Worm (Caenorhabditis elegans) whole organism, L1 larva: ENCODE measurements around the gene fbn-1.

Source experiments
- C16A3.4 ChIP-seq: fragments of 150-350 bp; optimal IDR thresholded peaks from 2 replicates; lab custom pipeline; 2014; ENCODE audit warnings: missing biosample characterization, missing genetic modification characterization
- F16B12.6 ChIP-seq: fragments of 150-350 bp; optimal IDR thresholded peaks from 2 replicates; lab custom pipeline; 2014; ENCODE audit warnings: missing biosample characterization, missing genetic modification characterization
- aha-1 ChIP-seq: fragments of 150-350 bp; optimal IDR thresholded peaks from 2 replicates; lab custom pipeline; 2014; ENCODE audit warnings: missing biosample characterization, missing genetic modification characterization
- alr-1 ChIP-seq: fragments of 200-800 bp; sonication (Bioruptor generic); optimal IDR thresholded peaks from 2 replicates; lab custom pipeline; 2018; ENCODE audit warnings: borderline replicate concordance, mild to moderate bottlenecking, missing genetic modification characterization, missing compliant biosample characterization
- aly-2 ChIP-seq: fragments of 150-350 bp; optimal IDR thresholded peaks from 2 replicates; lab custom pipeline; 2014; ENCODE audit warnings: missing biosample characterization, missing genetic modification characterization
- blmp-1 ChIP-seq: fragments of 150-350 bp; optimal IDR thresholded peaks from 2 replicates; lab custom pipeline; 2014; ENCODE audit warnings: missing biosample characterization, missing genetic modification characterization
- ceh-63 ChIP-seq: fragments of 200-800 bp; sonication (Bioruptor generic); optimal IDR thresholded peaks from 2 replicates; lab custom pipeline; 2018; ENCODE audit warnings: mild to moderate bottlenecking, missing genetic modification characterization, missing compliant biosample characterization
- ceh-82 ChIP-seq, 3 experiments: fragments of 150-350 bp in 1 of 3; sonication (generic microtip) in 2 of 3; optimal IDR thresholded peaks; 2 replicates each; lab custom pipeline; 2014 to 2017; ENCODE audit warnings: missing biosample characterization in 3 of 3, missing genetic modification characterization in 3 of 3
- ceh-88 ChIP-seq: fragments of 200-800 bp; sonication (Bioruptor generic); IDR thresholded peaks from 2 replicates; pipeline ENCODE4 v1.3.6; 2022; ENCODE audit warnings: missing genetic modification characterization, missing compliant biosample characterization
- ceh-90 ChIP-seq: sonication (generic microtip); optimal IDR thresholded peaks from 2 replicates; lab custom pipeline; 2016; ENCODE audit warnings: missing genetic modification characterization, missing compliant biosample characterization
- dpl-1 ChIP-seq, 3 experiments: fragments of 150-350 bp in 2 of 3; sonication (generic microtip) in 1 of 3; optimal IDR thresholded peaks; 2 replicates each; lab custom pipeline; 2014 to 2017; ENCODE audit warnings: missing biosample characterization in 3 of 3, missing genetic modification characterization in 3 of 3, missing genetic modification reagents in 3 of 3
- dsc-1 ChIP-seq: sonication (generic microtip); optimal IDR thresholded peaks from 2 replicates; lab custom pipeline; 2016; ENCODE audit warnings: mild to moderate bottlenecking, missing genetic modification characterization, missing compliant biosample characterization
- efl-1 ChIP-seq, 4 experiments: fragments of 150-350 bp; optimal IDR thresholded peaks in 3 of 4; peaks in 1 of 4; 1 replicate in 1 of 4; 2 replicates in 3 of 4; lab custom pipeline; 2014; ENCODE audit warnings: missing biosample characterization in 2 of 4, missing genetic modification characterization in 2 of 4, missing genetic modification reagents in 2 of 4
- efl-3 ChIP-seq: fragments of 200-800 bp; sonication (Bioruptor generic); optimal IDR thresholded peaks from 2 replicates; lab custom pipeline; 2018; ENCODE audit warnings: mild to moderate bottlenecking, missing genetic modification characterization, missing compliant biosample characterization
- elt-3 ChIP-seq, 6 experiments: fragments of 150-350 bp in 1 of 6; sonication (generic microtip); optimal IDR thresholded peaks; 2 replicates each; lab custom pipeline; 2017 to 2018; ENCODE audit warnings: missing biosample characterization in 6 of 6, missing genetic modification characterization in 6 of 6, inconsistent platforms in 1 of 6
- ets-5 ChIP-seq: fragments of 200-800 bp; sonication (Bioruptor generic); IDR thresholded peaks from 2 replicates; pipeline ENCODE4 v1.3.6; 2022; ENCODE audit warnings: missing genetic modification characterization, missing compliant biosample characterization
- hlh-17 ChIP-seq: fragments of 200-800 bp; sonication (Bioruptor generic); optimal IDR thresholded peaks from 2 replicates; lab custom pipeline; 2018; ENCODE audit warnings: missing genetic modification characterization, mild to moderate bottlenecking, missing compliant biosample characterization, moderate library complexity, borderline replicate concordance
- hpl-2 ChIP-seq: fragments of 150-350 bp; optimal IDR thresholded peaks from 2 replicates; lab custom pipeline; 2014; ENCODE audit warnings: missing biosample characterization, missing genetic modification reagents, missing genetic modification characterization
- irx-1 ChIP-seq: sonication (generic microtip); optimal IDR thresholded peaks from 2 replicates; lab custom pipeline; 2016; ENCODE audit warnings: missing genetic modification characterization, missing compliant biosample characterization
- jun-1 ChIP-seq: fragments of 150-350 bp; optimal IDR thresholded peaks from 2 replicates; lab custom pipeline; 2014; ENCODE audit warnings: missing biosample characterization, missing genetic modification reagents, missing genetic modification characterization
- lin-15B ChIP-seq: fragments of 150-350 bp; sonication (generic microtip); optimal IDR thresholded peaks from 3 replicates; lab custom pipeline; 2014; ENCODE audit warnings: missing biosample characterization, missing genetic modification characterization
- lin-35 ChIP-seq, 2 experiments: fragments of 150-350 bp; optimal IDR thresholded peaks; 2 replicates each; lab custom pipeline; 2014; ENCODE audit warnings: missing biosample characterization in 2 of 2, missing genetic modification characterization in 2 of 2, missing genetic modification reagents in 2 of 2
- lir-3 ChIP-seq: sonication (generic microtip); optimal IDR thresholded peaks from 2 replicates; lab custom pipeline; 2016; ENCODE audit warnings: mild to moderate bottlenecking, missing genetic modification characterization, moderate library complexity, missing compliant biosample characterization; ENCODE audit not compliant: poor library complexity
- lsy-2 ChIP-seq, 2 experiments: fragments of 150-350 bp; optimal IDR thresholded peaks; 2 replicates each; lab custom pipeline; 2014; ENCODE audit warnings: missing biosample characterization in 2 of 2, missing genetic modification characterization in 2 of 2
- nhr-12 ChIP-seq: sonication (generic microtip); optimal IDR thresholded peaks from 2 replicates; lab custom pipeline; 2017; ENCODE audit warnings: missing biosample characterization, missing genetic modification characterization
- nhr-19 ChIP-seq: fragments of 200-800 bp; sonication (Bioruptor generic); conservative IDR thresholded peaks from 2 replicates; pipeline ENCODE4 v1.3.6; 2022; ENCODE audit warnings: missing genetic modification characterization, missing compliant biosample characterization
- nhr-20 ChIP-seq: sonication (generic microtip); optimal IDR thresholded peaks from 2 replicates; lab custom pipeline; 2016; ENCODE audit warnings: mild to moderate bottlenecking, missing genetic modification characterization, missing compliant biosample characterization
- nhr-237 ChIP-seq: fragments of 150-350 bp; optimal IDR thresholded peaks from 2 replicates; lab custom pipeline; 2014; ENCODE audit warnings: missing biosample characterization, missing genetic modification characterization
- nhr-28 ChIP-seq: fragments of 150-350 bp; optimal IDR thresholded peaks from 2 replicates; lab custom pipeline; 2014; ENCODE audit warnings: missing biosample characterization, missing genetic modification characterization
- nhr-47 ChIP-seq: sonication (generic microtip); optimal IDR thresholded peaks from 2 replicates; lab custom pipeline; 2016; ENCODE audit warnings: mild to moderate bottlenecking, missing genetic modification characterization, moderate library complexity, missing compliant biosample characterization
- nhr-71 ChIP-seq: sonication (generic microtip); optimal IDR thresholded peaks from 2 replicates; lab custom pipeline; 2016; ENCODE audit warnings: mild to moderate bottlenecking, missing genetic modification characterization, moderate library complexity, missing compliant biosample characterization
- nhr-76 ChIP-seq: sonication (generic microtip); optimal IDR thresholded peaks from 2 replicates; lab custom pipeline; 2017; ENCODE audit warnings: missing biosample characterization, missing genetic modification characterization
- nhr-84 ChIP-seq: sonication (generic microtip); optimal IDR thresholded peaks from 2 replicates; lab custom pipeline; 2017; ENCODE audit warnings: missing biosample characterization, missing genetic modification characterization
- nhr-85 ChIP-seq: sonication (generic microtip); peaks from one replicate; lab custom pipeline; 2016; ENCODE audit warnings: missing genetic modification characterization, inconsistent platforms, missing compliant biosample characterization
- nhr-90 ChIP-seq: sonication (generic microtip); optimal IDR thresholded peaks from 2 replicates; lab custom pipeline; 2016; ENCODE audit warnings: mild to moderate bottlenecking, missing genetic modification characterization, missing compliant biosample characterization; ENCODE audit not compliant: poor library complexity
- pag-3 ChIP-seq: sonication (generic microtip); optimal IDR thresholded peaks from 2 replicates; lab custom pipeline; 2017; ENCODE audit warnings: missing genetic modification characterization, mild to moderate bottlenecking, missing compliant biosample characterization, antibody characterized with exemption, borderline replicate concordance; ENCODE audit not compliant: insufficient read depth
- rnt-1 ChIP-seq: sonication (generic microtip); optimal IDR thresholded peaks from 2 replicates; lab custom pipeline; 2016; ENCODE audit warnings: mild to moderate bottlenecking, missing genetic modification characterization, moderate library complexity, missing compliant biosample characterization
- snpc-4 ChIP-seq: fragments of 150-350 bp; optimal IDR thresholded peaks from 2 replicates; lab custom pipeline; 2014; ENCODE audit warnings: missing biosample characterization, missing genetic modification characterization
- snu-23 ChIP-seq: sonication (generic microtip); optimal IDR thresholded peaks from 2 replicates; lab custom pipeline; 2016; ENCODE audit warnings: missing genetic modification characterization, missing compliant biosample characterization
- sox-4 ChIP-seq: sonication (generic microtip); optimal IDR thresholded peaks from 2 replicates; lab custom pipeline; 2016; ENCODE audit warnings: missing genetic modification characterization, missing compliant biosample characterization
- sptf-1 ChIP-seq: fragments of 150-350 bp; optimal IDR thresholded peaks from 2 replicates; lab custom pipeline; 2014; ENCODE audit warnings: missing biosample characterization, missing genetic modification characterization
- sup-37 ChIP-seq: fragments of 200-800 bp; sonication (Bioruptor generic); optimal IDR thresholded peaks from 2 replicates; lab custom pipeline; 2018; ENCODE audit warnings: mild to moderate bottlenecking, missing genetic modification characterization, missing compliant biosample characterization
- swsn-7 ChIP-seq: sonication (generic microtip); optimal IDR thresholded peaks from 2 replicates; lab custom pipeline; 2016; ENCODE audit warnings: missing genetic modification characterization, missing compliant biosample characterization
- tbx-2 ChIP-seq: sonication (generic microtip); optimal IDR thresholded peaks from 2 replicates; lab custom pipeline; 2016; ENCODE audit warnings: missing genetic modification characterization, missing compliant biosample characterization
- unc-130 ChIP-seq: fragments of 150-350 bp; optimal IDR thresholded peaks from 2 replicates; lab custom pipeline; 2017; ENCODE audit warnings: missing biosample characterization, missing genetic modification characterization, inconsistent platforms
- unc-30 ChIP-seq: sonication (generic microtip); optimal IDR thresholded peaks from 2 replicates; lab custom pipeline; 2017; ENCODE audit warnings: missing biosample characterization, missing genetic modification characterization
- unc-62 ChIP-seq: fragments of 150-350 bp; optimal IDR thresholded peaks from 2 replicates; lab custom pipeline; 2014; ENCODE audit warnings: missing biosample characterization, missing genetic modification reagents, missing genetic modification characterization
- vab-15 ChIP-seq: sonication (generic microtip); optimal IDR thresholded peaks from 2 replicates; lab custom pipeline; 2017; ENCODE audit warnings: missing genotype, mild to moderate bottlenecking, missing genetic modification characterization, missing compliant biosample characterization
- xbp-1 ChIP-seq: sonication (generic microtip); optimal IDR thresholded peaks from 2 replicates; lab custom pipeline; 2016; ENCODE audit warnings: missing genetic modification characterization, missing compliant biosample characterization

fbn-1 gene

DNA sequence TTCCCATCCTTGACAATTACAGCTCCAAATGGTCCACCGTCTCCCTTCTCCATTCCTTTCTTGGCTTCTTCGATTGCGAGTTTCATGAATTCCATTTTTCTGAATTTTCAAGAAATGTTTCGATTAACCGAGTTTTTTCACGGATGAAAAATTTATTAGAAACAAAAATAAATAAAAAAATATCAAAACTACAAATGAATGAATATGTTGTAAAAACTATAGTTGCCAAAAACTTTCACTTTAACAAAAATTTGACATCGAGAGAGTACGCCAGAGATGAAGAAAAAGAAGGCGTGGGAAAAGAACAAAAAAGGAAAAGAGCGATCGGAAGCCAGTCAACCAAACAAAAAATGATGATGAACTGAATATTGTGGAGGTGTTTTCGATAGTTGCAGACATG, 42.3 kb upstream of the fbn-1 start, which contains the start of gene R13A5.10:
TSS of gene R13A5.10 (minus strand) at position 101 of the 400 bp plus-strand sequence.
- TF ChIP-seq nhr-84 (tag; lab: Kevin White, UChicago) (no peak), ceh-63 (GFP tag; lab: Kevin White, UChicago) (no peak), nhr-28 (tag; lab: Kevin White, UChicago) (no peak), ceh-88 (GFP tag; lab: Robert Waterston, UW) (no peak), blmp-1 (peak; percentile 90)

DNA sequence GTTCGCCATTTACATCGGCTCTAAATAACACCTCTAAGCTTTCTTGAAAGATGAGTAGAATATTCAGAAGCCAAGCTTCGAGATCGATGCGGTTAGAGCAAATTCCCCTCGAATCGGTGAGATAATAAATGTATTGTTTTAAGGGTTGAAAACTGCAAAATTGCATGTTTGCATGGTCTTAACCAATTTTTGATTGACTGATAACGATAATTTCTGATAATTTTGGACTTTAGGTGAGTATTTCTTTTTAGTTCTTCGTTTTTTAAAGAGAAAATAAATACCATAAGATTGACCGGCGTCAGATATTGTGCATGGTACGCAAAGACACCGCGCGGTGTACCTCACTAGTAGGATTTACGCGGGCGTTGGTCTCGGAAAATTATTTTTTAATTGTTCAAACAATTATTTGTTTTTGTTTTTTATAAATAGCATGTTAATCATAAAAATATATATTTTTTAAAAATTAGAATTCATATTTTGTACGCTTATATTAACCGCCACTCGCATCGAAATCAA, 41.0 kb upstream of the fbn-1 start, which contains the start of gene cup-5:
TSS of gene cup-5 (plus strand) at position 51 of the 516 bp plus-strand sequence.
- peak; percentile 28 for TF ChIP-seq unc-130 (tag; lab: Kevin White, UChicago)
- no peak for TF ChIP-seq vab-15 (tag; lab: Kevin White, UChicago)
- TF ChIP-seq nhr-28 (tag; lab: Kevin White, UChicago), result no peak
- TF ChIP-seq nhr-76 (tag; lab: Kevin White, UChicago), result no peak
- TF ChIP-seq nhr-20, result peak; percentile 26
- no peak for TF ChIP-seq sox-4 (tag; lab: Kevin White, UChicago)
- TF ChIP-seq nhr-90 (tag; lab: Kevin White, UChicago), result peak; percentile 20
- TF ChIP-seq lin-15B (tag; lab: Kevin White, UChicago), result no peak
- no peak for TF ChIP-seq lir-3 (tag; lab: Kevin White, UChicago)
- TF ChIP-seq unc-30 (tag; lab: Kevin White, UChicago), result no peak
- peak; percentile 16 for TF ChIP-seq aly-2
- no peak for TF ChIP-seq jun-1 (tag; lab: Kevin White, UChicago)
- TF ChIP-seq tbx-2 (tag; lab: Kevin White, UChicago), result peak; percentile 14
- TF ChIP-seq pag-3, result no peak
- TF ChIP-seq nhr-19 (GFP tag; lab: Robert Waterston, UW), result peak; percentile 32; the same call in 1 of the 2 replicates
- peak; percentile 32 for TF ChIP-seq C16A3.4 (tag; lab: Kevin White, UChicago)
- peak; percentile 15 to 66 for TF ChIP-seq lin-35 (GFP tag; optimal IDR thresholded peaks at IDR 0.05; lab: Kevin White, UChicago)
- no peak for TF ChIP-seq nhr-237 (tag; lab: Kevin White, UChicago)
- no peak for TF ChIP-seq nhr-84 (tag; lab: Kevin White, UChicago)
- no peak for TF ChIP-seq alr-1
- no peak for TF ChIP-seq sptf-1 (tag; lab: Kevin White, UChicago)
- peak; percentile 22 to 69 (median 57) for TF ChIP-seq dpl-1 (GFP tag; optimal IDR thresholded peaks at IDR 0.05; lab: Kevin White, UChicago)
- no peak for TF ChIP-seq ets-5 (GFP tag; lab: Robert Waterston, UW)
- no peak for TF ChIP-seq ceh-90 (tag; lab: Kevin White, UChicago)
- TF ChIP-seq xbp-1 (tag; lab: Kevin White, UChicago), result peak; percentile 30
- TF ChIP-seq elt-3 (tag; optimal IDR thresholded peaks at IDR 0.05; lab: Kevin White, UChicago), result peak in 1 of 6 experiments; percentile 23
- TF ChIP-seq F16B12.6 (tag; lab: Kevin White, UChicago), result peak; percentile 90
- TF ChIP-seq irx-1 (tag; lab: Kevin White, UChicago), result no peak
- TF ChIP-seq efl-3 (GFP tag; lab: Kevin White, UChicago), result no peak
- no peak for TF ChIP-seq dsc-1
- peak; percentile 44 for TF ChIP-seq snu-23 (GFP tag; lab: Kevin White, UChicago)
- TF ChIP-seq nhr-71 (tag; lab: Kevin White, UChicago), result peak; percentile 49
- no peak for TF ChIP-seq hlh-17 (GFP tag; lab: Kevin White, UChicago)
- peak; percentile 41 for TF ChIP-seq swsn-7 (tag; lab: Kevin White, UChicago)
- TF ChIP-seq nhr-47 (tag; lab: Kevin White, UChicago), result peak; percentile 34
- no peak for TF ChIP-seq unc-62
- TF ChIP-seq efl-1 (optimal IDR thresholded peaks at IDR 0.05; lab: Kevin White, UChicago), result peak; percentile 54 to 60
- TF ChIP-seq efl-1 (GFP tag; optimal IDR thresholded peaks at IDR 0.05 in 1 of 2; lab: Kevin White, UChicago), result peak; percentile 60 to 74
- TF ChIP-seq rnt-1 (tag; lab: Kevin White, UChicago), result peak; percentile 38
- peak; percentile 60 for TF ChIP-seq blmp-1
- TF ChIP-seq ceh-82 (tag; optimal IDR thresholded peaks at IDR 0.05; lab: Kevin White, UChicago), result peak; percentile 5 to 35 (median 16)
- TF ChIP-seq snpc-4 (tag; lab: Kevin White, UChicago), result no peak
- no peak for TF ChIP-seq nhr-12 (tag; lab: Kevin White, UChicago)
- TF ChIP-seq nhr-85 (tag; lab: Kevin White, UChicago), result peak; percentile 49
- no peak for TF ChIP-seq hpl-2 (GFP tag; lab: Kevin White, UChicago)
- TF ChIP-seq lsy-2 (tag; optimal IDR thresholded peaks at IDR 0.05; lab: Kevin White, UChicago), result peak; percentile 67 to 74
- TF ChIP-seq sup-37, result no peak
- no peak for TF ChIP-seq aha-1 (tag; lab: Kevin White, UChicago)
